Worm (Caenorhabditis elegans) whole organism, L2 larva: ENCODE data around the gene T01B10.5.

Experiments used
- aly-2 ChIP-seq: fragments of 150-350 bp; optimal IDR thresholded peaks from 2 replicates; lab custom pipeline; 2014; ENCODE audit warnings: missing biosample characterization, missing genetic modification characterization
- ama-1 ChIP-seq: fragments of 150-350 bp; optimal IDR thresholded peaks from 2 replicates; lab custom pipeline; 2018; ENCODE audit warnings: inconsistent platforms
- ceh-82 ChIP-seq: fragments of 150-350 bp; optimal IDR thresholded peaks from 2 replicates; lab custom pipeline; 2014; ENCODE audit warnings: missing biosample characterization, missing genetic modification characterization
- lsy-2 ChIP-seq, 2 experiments: fragments of 150-350 bp in 1 of 2; sonication (generic microtip) in 1 of 2; optimal IDR thresholded peaks; 2 replicates each; lab custom pipeline; 2014 to 2017; ENCODE audit warnings: missing biosample characterization in 2 of 2, missing genetic modification characterization in 2 of 2
- nhr-11 ChIP-seq: fragments of 150-350 bp; optimal IDR thresholded peaks from 2 replicates; lab custom pipeline; 2014; ENCODE audit warnings: missing biosample characterization, missing genetic modification characterization
- nhr-12 ChIP-seq: fragments of 150-350 bp; optimal IDR thresholded peaks from 2 replicates; lab custom pipeline; 2014; ENCODE audit warnings: missing biosample characterization, missing genetic modification characterization
- nhr-23 ChIP-seq: fragments of 150-350 bp; optimal IDR thresholded peaks from 2 replicates; lab custom pipeline; 2014; ENCODE audit warnings: missing biosample characterization, missing genetic modification reagents, missing genetic modification characterization
- nhr-237 ChIP-seq: fragments of 150-350 bp; optimal IDR thresholded peaks from 2 replicates; lab custom pipeline; 2014; ENCODE audit warnings: missing biosample characterization, missing genetic modification characterization
- sma-9 ChIP-seq, 2 experiments: fragments of 150-350 bp in 1 of 2; sonication (generic microtip) in 1 of 2; optimal IDR thresholded peaks; 2 replicates each; lab custom pipeline; 2014 to 2016; ENCODE audit warnings: missing genetic modification characterization in 2 of 2, mild to moderate bottlenecking in 1 of 2, missing biosample characterization in 1 of 2, missing compliant biosample characterization in 1 of 2, missing genetic modification reagents in 1 of 2, moderate library complexity in 1 of 2
- unc-39 ChIP-seq: fragments of 150-350 bp; optimal IDR thresholded peaks from 2 replicates; lab custom pipeline; 2014; ENCODE audit warnings: missing biosample characterization, missing genetic modification characterization

DNA sequence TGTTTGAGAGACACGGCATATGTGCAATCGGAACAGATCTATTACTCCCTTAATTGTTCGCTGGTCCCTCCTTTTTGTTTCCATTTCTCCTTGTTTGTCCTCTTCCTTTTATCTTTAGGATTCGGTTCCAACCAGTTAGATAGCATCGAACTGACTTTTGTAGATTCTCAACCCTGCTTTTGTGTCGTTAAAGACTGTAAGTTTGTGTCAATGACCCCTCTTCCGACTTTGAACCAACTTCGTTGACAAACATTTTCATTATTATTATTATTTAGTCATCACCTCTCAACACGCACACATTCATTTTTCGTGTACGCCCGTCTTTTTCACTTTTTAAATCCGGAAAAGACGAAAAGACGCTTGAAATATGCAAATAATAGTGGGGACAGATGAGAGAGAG, 49.0 kb upstream of the T01B10.5 start, which contains the start of gene F16F9.1:
- TF ChIP-seq lsy-2 (tag; optimal IDR thresholded peaks at IDR 0.05; lab: Kevin White, UChicago) (no peak), ama-1 (lab: Kevin White, UChicago) (no peak), nhr-237 (tag; lab: Kevin White, UChicago) (no peak), sma-9 (GFP tag; optimal IDR thresholded peaks at IDR 0.05; lab: Kevin White, UChicago) (no peak), sma-9 (tag; optimal IDR thresholded peaks at IDR 0.05; lab: Kevin White, UChicago) (no peak), aly-2 (tag; lab: Kevin White, UChicago) (no peak), nhr-12 (tag; lab: Kevin White, UChicago) (no peak), ceh-82 (tag; lab: Kevin White, UChicago) (no peak), nhr-11 (no peak), nhr-23 (no peak), unc-39 (tag; lab: Kevin White, UChicago) (no peak)
